Fruit fly (Drosophila melanogaster): Measurements from ENCODE around the gene Rcd2.

dm6 chr3L:20583919-20584318, 43.7 kb upstream of the Rcd2 start:
- no peak for TF ChIP-seq bab1 (GFP tag; optimal IDR thresholded peaks at IDR 0.05)
- no peak for TF ChIP-seq CG7045 (GFP tag; optimal IDR thresholded peaks at IDR 0.05)
- TF ChIP-seq Clk (GFP tag; optimal IDR thresholded peaks at IDR 0.05) = no peak
- TF ChIP-seq CG11617 (GFP tag; optimal IDR thresholded peaks at IDR 0.05) = no peak
- no peak for TF ChIP-seq kay (GFP tag; ENCODE audit: borderline replicate concordance)
- no peak for TF ChIP-seq CG7101 (tag; optimal IDR thresholded peaks at IDR 0.05)
- TF ChIP-seq CG1620 (GFP tag; optimal IDR thresholded peaks at IDR 0.05) = no peak
- TF ChIP-seq ovo (GFP tag; optimal IDR thresholded peaks at IDR 0.05) = no peak
- no peak for TF ChIP-seq Mnt (GFP tag; optimal IDR thresholded peaks at IDR 0.05)
- no peak for TF ChIP-seq CG12768 (GFP tag; optimal IDR thresholded peaks at IDR 0.05)
- no peak for TF ChIP-seq tj (GFP tag; optimal IDR thresholded peaks at IDR 0.05)
- TF ChIP-seq Crg-1 (GFP tag; optimal IDR thresholded peaks at IDR 0.05) = no peak
- TF ChIP-seq toe (GFP tag; optimal IDR thresholded peaks at IDR 0.05) = no peak

Measured in whole organism, adult.